Worm (Caenorhabditis elegans) whole organism, L1 larva: ENCODE measurements around the gene lipl-6.

Experiments used
- Y116A8C.19 ChIP-seq: sonication (generic microtip); optimal IDR thresholded peaks from 2 replicates; lab custom pipeline; 2016; ENCODE audit warnings: missing compliant biosample characterization, missing genetic modification characterization, borderline replicate concordance
- ceh-82 ChIP-seq, 3 experiments: fragments of 150-350 bp in 1 of 3; sonication (generic microtip) in 2 of 3; optimal IDR thresholded peaks; 2 replicates each; lab custom pipeline; 2014 to 2017; ENCODE audit warnings: missing biosample characterization in 3 of 3, missing genetic modification characterization in 3 of 3
- fkh-10 ChIP-seq: sonication (generic microtip); optimal IDR thresholded peaks from 2 replicates; lab custom pipeline; 2017; ENCODE audit warnings: missing biosample characterization, missing genetic modification reagents, missing genetic modification characterization
- unc-62 ChIP-seq: fragments of 150-350 bp; optimal IDR thresholded peaks from 2 replicates; lab custom pipeline; 2014; ENCODE audit warnings: missing biosample characterization, missing genetic modification reagents, missing genetic modification characterization
- unc-98 ChIP-seq: fragments of 200-800 bp; sonication (Bioruptor generic); IDR thresholded peaks from 2 replicates; pipeline ENCODE4 v1.3.6; 2022; ENCODE audit warnings: missing genetic modification characterization, missing compliant biosample characterization
- xbp-1 ChIP-seq: sonication (generic microtip); optimal IDR thresholded peaks from 2 replicates; lab custom pipeline; 2016; ENCODE audit warnings: missing genetic modification characterization, missing compliant biosample characterization

ce11 chrV:6900814-6901592 lies 33.1 kb downstream of the lipl-6 start:
- TF ChIP-seq xbp-1 (tag; lab: Kevin White, UChicago): no peak
- TF ChIP-seq unc-98 (GFP tag; lab: Robert Waterston, UW): no peak
- TF ChIP-seq unc-62 (GFP tag; lab: Kevin White, UChicago): no peak
- no peak for TF ChIP-seq fkh-10 (GFP tag; lab: Kevin White, UChicago)
- no peak for TF ChIP-seq ceh-82 (tag; optimal IDR thresholded peaks at IDR 0.05; lab: Kevin White, UChicago)
- no peak for TF ChIP-seq Y116A8C.19 (tag; lab: Kevin White, UChicago)
